Worm (Caenorhabditis elegans) whole organism, mixed stage, embryonic: ENCODE results near the gene ran-2.

Source experiments
- M03D4.4 ChIP-seq: sonication (generic microtip); optimal IDR thresholded peaks from 2 replicates; lab custom pipeline; 2017; ENCODE audit warnings: mild to moderate bottlenecking, missing genetic modification characterization, missing compliant biosample characterization
- bed-3 ChIP-seq: fragments of 200-800 bp; sonication (Bioruptor generic); optimal IDR thresholded peaks from 3 replicates; lab custom pipeline; 2018; ENCODE audit warnings: mild to moderate bottlenecking, missing genetic modification characterization, moderate library complexity, missing compliant biosample characterization
- blmp-1 ChIP-seq: fragments of 150-350 bp; optimal IDR thresholded peaks from 2 replicates; lab custom pipeline; 2014; ENCODE audit warnings: missing biosample characterization, missing genetic modification characterization
- ceh-39 ChIP-seq: fragments of 150-350 bp; optimal IDR thresholded peaks from 2 replicates; lab custom pipeline; 2014; ENCODE audit warnings: missing biosample characterization, missing genetic modification characterization
- ceh-43 ChIP-seq: fragments of 200-800 bp; sonication (Bioruptor generic); optimal IDR thresholded peaks from 2 replicates; lab custom pipeline; 2018; ENCODE audit warnings: mild to moderate bottlenecking, missing genetic modification characterization, moderate library complexity, missing compliant biosample characterization
- ceh-83 ChIP-seq: fragments of 200-800 bp; sonication (Bioruptor generic); optimal IDR thresholded peaks from 2 replicates; lab custom pipeline; 2018; ENCODE audit warnings: mild to moderate bottlenecking, missing genetic modification characterization, missing compliant biosample characterization
- ces-1 ChIP-seq: fragments of 150-350 bp; optimal IDR thresholded peaks from 2 replicates; lab custom pipeline; 2014; ENCODE audit warnings: missing biosample characterization, missing genetic modification reagents, missing genetic modification characterization
- cnd-1 ChIP-seq: fragments of 200-800 bp; sonication (Bioruptor generic); optimal IDR thresholded peaks from 2 replicates; lab custom pipeline; 2018; ENCODE audit warnings: mild to moderate bottlenecking, missing genetic modification characterization, missing compliant biosample characterization
- drap-1 ChIP-seq: fragments of 200-800 bp; sonication (Bioruptor generic); optimal IDR thresholded peaks from 3 replicates; lab custom pipeline; 2018; ENCODE audit warnings: mild to moderate bottlenecking, missing genetic modification characterization, missing compliant biosample characterization
- elt-1 ChIP-seq: sonication (generic microtip); optimal IDR thresholded peaks from 2 replicates; lab custom pipeline; 2017; ENCODE audit warnings: missing genetic modification characterization, mild to moderate bottlenecking, missing compliant biosample characterization, antibody characterized with exemption, moderate library complexity, borderline replicate concordance; ENCODE audit not compliant: insufficient read depth
- elt-3 ChIP-seq: fragments of 150-350 bp; optimal IDR thresholded peaks from 2 replicates; lab custom pipeline; 2014; ENCODE audit warnings: missing biosample characterization, missing genetic modification characterization
- ham-2 ChIP-seq: fragments of 200-800 bp; sonication (Bioruptor generic); optimal IDR thresholded peaks from 2 replicates; lab custom pipeline; 2018; ENCODE audit warnings: mild to moderate bottlenecking, missing genetic modification characterization, missing compliant biosample characterization
- hlh-1 ChIP-seq: fragments of 150-350 bp; optimal IDR thresholded peaks from 2 replicates; lab custom pipeline; 2014; ENCODE audit warnings: missing biosample characterization, missing genetic modification reagents, missing genetic modification characterization
- lin-32 ChIP-seq: fragments of 200-800 bp; sonication (Bioruptor generic); optimal IDR thresholded peaks from 2 replicates; lab custom pipeline; 2018; ENCODE audit warnings: mild to moderate bottlenecking, missing genetic modification characterization, missing compliant biosample characterization
- lsy-2 ChIP-seq: fragments of 150-350 bp; optimal IDR thresholded peaks from 2 replicates; lab custom pipeline; 2014; ENCODE audit warnings: missing biosample characterization, missing genetic modification characterization
- mab-5 ChIP-seq: fragments of 150-350 bp; optimal IDR thresholded peaks from 2 replicates; lab custom pipeline; 2014; ENCODE audit warnings: missing biosample characterization, missing genetic modification characterization
- mep-1 ChIP-seq: fragments of 150-350 bp; optimal IDR thresholded peaks from 2 replicates; lab custom pipeline; 2017; ENCODE audit warnings: missing biosample characterization, missing genetic modification reagents, missing genetic modification characterization, inconsistent platforms
- mls-2 ChIP-seq: sonication (generic microtip); optimal IDR thresholded peaks from 2 replicates; lab custom pipeline; 2016; ENCODE audit warnings: mild to moderate bottlenecking, missing genetic modification characterization, moderate library complexity, missing compliant biosample characterization
- nhr-12 ChIP-seq: fragments of 150-350 bp; optimal IDR thresholded peaks from 2 replicates; lab custom pipeline; 2014; ENCODE audit warnings: missing biosample characterization, missing genetic modification characterization
- nhr-2 ChIP-seq: fragments of 150-350 bp; optimal IDR thresholded peaks from 2 replicates; lab custom pipeline; 2014; ENCODE audit warnings: missing biosample characterization, missing genetic modification characterization
- nhr-237 ChIP-seq: fragments of 150-350 bp; optimal IDR thresholded peaks from 2 replicates; lab custom pipeline; 2014; ENCODE audit warnings: missing biosample characterization, missing genetic modification characterization
- nhr-28 ChIP-seq: fragments of 150-350 bp; optimal IDR thresholded peaks from 2 replicates; lab custom pipeline; 2014; ENCODE audit warnings: missing biosample characterization, missing genetic modification characterization
- nhr-76 ChIP-seq: sonication (generic microtip); optimal IDR thresholded peaks from 2 replicates; lab custom pipeline; 2017; ENCODE audit warnings: missing biosample characterization, missing genetic modification characterization
- pha-4 ChIP-seq: fragments of 150-350 bp; optimal IDR thresholded peaks from 2 replicates; lab custom pipeline; 2018; ENCODE audit warnings: missing biosample characterization, missing genetic modification reagents, missing genetic modification characterization
- snpc-4 ChIP-seq: fragments of 150-350 bp; optimal IDR thresholded peaks from 2 replicates; lab custom pipeline; 2014; ENCODE audit warnings: missing biosample characterization, missing genetic modification characterization
- sptf-1 ChIP-seq: sonication (generic microtip); optimal IDR thresholded peaks from 2 replicates; lab custom pipeline; 2017; ENCODE audit warnings: mild to moderate bottlenecking, missing genetic modification characterization, moderate library complexity, missing compliant biosample characterization
- tbx-8 ChIP-seq: fragments of 200-800 bp; sonication (Bioruptor generic); optimal IDR thresholded peaks from 2 replicates; lab custom pipeline; 2018; ENCODE audit warnings: mild to moderate bottlenecking, missing genetic modification characterization, moderate library complexity, missing compliant biosample characterization
- unc-120 ChIP-seq: sonication (generic microtip); optimal IDR thresholded peaks from 2 replicates; lab custom pipeline; 2017; ENCODE audit warnings: missing genetic modification characterization, missing compliant biosample characterization; ENCODE audit not compliant: poor library complexity, severe bottlenecking
- unc-39 ChIP-seq: fragments of 150-350 bp; optimal IDR thresholded peaks from 2 replicates; lab custom pipeline; 2014; ENCODE audit warnings: missing biosample characterization, missing genetic modification characterization
- unc-62 ChIP-seq: fragments of 150-350 bp; optimal IDR thresholded peaks from 2 replicates; lab custom pipeline; 2014; ENCODE audit warnings: missing biosample characterization, missing genetic modification reagents, missing genetic modification characterization
- zip-8 ChIP-seq: fragments of 150-350 bp; optimal IDR thresholded peaks from 2 replicates; lab custom pipeline; 2014; ENCODE audit warnings: missing biosample characterization, missing genetic modification characterization
- ztf-11 ChIP-seq: fragments of 150-350 bp; optimal IDR thresholded peaks from 2 replicates; lab custom pipeline; 2014; ENCODE audit warnings: missing biosample characterization, missing genetic modification characterization

Gene ran-2

DNA sequence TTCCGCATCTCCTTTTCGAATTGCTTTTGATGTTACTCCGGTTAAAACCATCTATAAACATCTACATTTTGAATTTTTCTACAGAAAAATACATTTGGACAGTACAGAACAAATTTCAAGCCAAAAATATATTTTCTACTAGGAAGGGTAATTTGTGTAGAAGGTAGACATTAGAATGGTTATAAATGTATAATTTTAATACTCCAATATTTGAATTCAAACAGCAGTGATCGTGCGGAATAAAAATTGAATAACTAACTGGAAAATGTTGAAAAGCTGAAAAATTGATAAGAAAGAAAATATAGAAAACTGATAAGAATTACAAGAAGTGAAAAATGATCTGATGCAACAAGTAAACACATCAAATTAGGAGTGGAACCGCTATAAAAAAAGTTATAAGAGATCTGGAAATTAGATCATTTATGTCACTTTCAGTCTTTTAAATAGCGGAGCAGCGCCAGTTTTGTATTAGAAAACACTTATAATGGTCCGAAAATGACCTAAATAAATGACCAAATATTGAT lies 13.7 kb downstream of the ran-2 start, which contains the start of gene gsto-1:
TSS of gene gsto-1 (minus strand) at position 51 of the 524 bp plus-strand sequence.
- TF ChIP-seq sptf-1 (tag; lab: Kevin White, UChicago) (no peak), nhr-2 (tag; lab: Kevin White, UChicago) (no peak), elt-1 (tag; lab: Kevin White, UChicago) (no peak), unc-62 (GFP tag; lab: Kevin White, UChicago) (no peak), hlh-1 (tag; lab: Kevin White, UChicago) (no peak), nhr-237 (no peak), zip-8 (no peak), M03D4.4 (tag; lab: Kevin White, UChicago) (no peak), nhr-12 (tag; lab: Kevin White, UChicago) (no peak), mep-1 (tag; lab: Kevin White, UChicago) (no peak), ztf-11 (tag; lab: Kevin White, UChicago) (no peak), nhr-76 (tag; lab: Kevin White, UChicago) (no peak), ceh-39 (tag; lab: Kevin White, UChicago) (no peak), cnd-1 (no peak), ceh-83 (GFP tag; lab: Kevin White, UChicago) (no peak), snpc-4 (tag; lab: Kevin White, UChicago) (no peak), pha-4 (no peak), mab-5 (no peak)

DNA sequence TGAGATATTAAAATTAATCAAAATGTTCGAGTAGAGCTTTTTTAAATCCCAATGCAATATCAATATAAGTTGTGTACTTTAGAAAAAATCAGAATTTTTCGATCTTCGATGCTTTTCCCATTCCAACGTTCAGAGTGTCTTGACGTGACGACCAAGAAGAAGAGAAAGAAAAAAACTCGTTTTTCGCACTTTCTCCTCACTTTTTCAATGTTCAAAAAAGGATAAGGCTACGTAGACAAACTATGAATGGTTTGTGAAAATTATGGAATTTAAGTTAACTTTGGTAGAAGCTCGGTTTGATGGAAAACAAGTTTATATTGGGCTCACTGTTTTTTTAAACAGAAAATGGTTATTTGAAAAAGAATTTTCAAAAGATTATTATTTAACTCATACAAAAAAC lies 14.3 kb downstream of the ran-2 start:
- TF ChIP-seq hlh-1 (tag; lab: Kevin White, UChicago) (no peak), unc-120 (tag; lab: Kevin White, UChicago) (no peak), nhr-76 (tag; lab: Kevin White, UChicago) (no peak), nhr-28 (tag; lab: Kevin White, UChicago) (no peak), blmp-1 (tag; lab: Kevin White, UChicago) (no peak), nhr-12 (tag; lab: Kevin White, UChicago) (no peak), mep-1 (tag; lab: Kevin White, UChicago) (no peak), ces-1 (GFP tag; lab: Kevin White, UChicago) (no peak), lsy-2 (tag; lab: Kevin White, UChicago) (no peak), unc-62 (GFP tag; lab: Kevin White, UChicago) (no peak), drap-1 (GFP tag; lab: Kevin White, UChicago) (no peak), ceh-83 (GFP tag; lab: Kevin White, UChicago) (no peak), ceh-39 (tag; lab: Kevin White, UChicago) (no peak), elt-3 (tag; lab: Kevin White, UChicago) (no peak)

DNA sequence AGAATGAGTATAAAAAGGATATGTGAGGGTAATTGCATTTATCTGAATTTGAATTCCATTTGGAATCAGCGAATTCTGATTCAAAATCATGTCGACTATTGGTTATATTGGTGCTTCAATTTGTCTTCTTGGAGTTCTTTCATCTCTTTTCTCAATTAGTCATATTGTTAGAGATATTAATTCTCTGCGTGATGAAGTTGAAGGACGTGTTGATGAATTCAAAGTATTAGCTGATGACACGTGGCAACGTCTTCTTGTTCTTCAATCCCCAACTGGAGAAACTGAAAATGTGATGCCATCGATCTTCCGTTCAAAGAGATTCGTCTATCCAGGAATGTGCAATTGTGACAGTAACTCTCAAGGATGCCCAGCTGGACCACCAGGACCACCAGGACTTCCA lies 15.5 kb downstream of the ran-2 start, which contains the start of gene col-90:
TSS of gene col-90 (plus strand) at position 37 of the 400 bp plus-strand sequence.
- TF ChIP-seq nhr-237 (no peak), M03D4.4 (tag; lab: Kevin White, UChicago) (no peak), ces-1 (GFP tag; lab: Kevin White, UChicago) (no peak), ham-2 (GFP tag; lab: Kevin White, UChicago) (no peak), nhr-2 (tag; lab: Kevin White, UChicago) (no peak), bed-3 (GFP tag; lab: Kevin White, UChicago) (no peak), ceh-43 (GFP tag; lab: Kevin White, UChicago) (no peak), nhr-28 (tag; lab: Kevin White, UChicago) (no peak), mls-2 (tag; lab: Kevin White, UChicago) (no peak), elt-1 (tag; lab: Kevin White, UChicago) (no peak), unc-62 (GFP tag; lab: Kevin White, UChicago) (no peak), tbx-8 (GFP tag; lab: Kevin White, UChicago) (no peak)

DNA sequence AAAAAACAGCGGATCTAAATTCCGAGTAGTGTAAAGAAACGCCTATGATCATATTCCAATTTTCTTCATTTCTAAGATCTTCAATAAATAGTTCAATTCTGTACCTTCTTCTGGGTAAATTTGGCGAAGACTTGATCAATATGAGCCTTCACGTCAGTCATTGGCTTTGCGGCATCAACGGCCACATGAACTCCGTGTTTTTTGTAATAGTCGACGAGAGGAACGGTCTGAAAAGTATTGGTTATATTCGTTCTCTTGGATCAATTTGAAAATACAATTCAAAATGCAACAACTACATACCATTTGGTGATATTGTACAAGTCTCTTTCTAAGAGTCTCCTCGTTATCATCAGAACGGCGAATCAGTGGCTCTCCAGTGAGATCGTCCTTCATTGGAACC lies 17.1 kb downstream of the ran-2 start:
- TF ChIP-seq unc-120 (tag; lab: Kevin White, UChicago) (no peak), bed-3 (GFP tag; lab: Kevin White, UChicago) (no peak), lin-32 (GFP tag; lab: Kevin White, UChicago) (no peak), hlh-1 (tag; lab: Kevin White, UChicago) (no peak), pha-4 (no peak), nhr-12 (tag; lab: Kevin White, UChicago) (no peak), unc-39 (no peak), mep-1 (tag; lab: Kevin White, UChicago) (no peak), ceh-83 (GFP tag; lab: Kevin White, UChicago) (no peak), ces-1 (GFP tag; lab: Kevin White, UChicago) (no peak), nhr-2 (tag; lab: Kevin White, UChicago) (no peak)
